Worm (Caenorhabditis elegans) whole organism, L4 larva: ENCODE measurements around the gene csp-2.

Experiments used
- F49E8.2 ChIP-seq: sonication (generic microtip); optimal IDR thresholded peaks from 2 replicates; lab custom pipeline; 2016; ENCODE audit warnings: missing compliant biosample characterization, mild to moderate bottlenecking, missing genetic modification characterization, borderline replicate concordance
- fkh-10 ChIP-seq: fragments of 150-350 bp; optimal IDR thresholded peaks from 2 replicates; lab custom pipeline; 2014; ENCODE audit warnings: missing biosample characterization, missing genetic modification reagents, missing genetic modification characterization
- lin-39 ChIP-seq: fragments of 150-350 bp; optimal IDR thresholded peaks from 2 replicates; lab custom pipeline; 2014; ENCODE audit warnings: missing biosample characterization, missing genetic modification reagents, missing genetic modification characterization
- nhr-11 ChIP-seq: fragments of 150-350 bp; optimal IDR thresholded peaks from 2 replicates; lab custom pipeline; 2014; ENCODE audit warnings: missing biosample characterization, missing genetic modification characterization
- nhr-28 ChIP-seq: fragments of 150-350 bp; optimal IDR thresholded peaks from 2 replicates; lab custom pipeline; 2014; ENCODE audit warnings: missing biosample characterization, missing genetic modification characterization
- nhr-76 ChIP-seq: fragments of 150-350 bp; optimal IDR thresholded peaks from 2 replicates; lab custom pipeline; 2014; ENCODE audit warnings: missing biosample characterization, missing genetic modification characterization
- nhr-77 ChIP-seq: fragments of 150-350 bp; optimal IDR thresholded peaks from 2 replicates; lab custom pipeline; 2014; ENCODE audit warnings: missing biosample characterization, missing genetic modification characterization
- pha-4 ChIP-seq, 2 experiments: fragments of 150-350 bp in 1 of 2; fragments of 200-800 bp in 1 of 2; sonication (Bioruptor generic) in 1 of 2; IDR thresholded peaks in 1 of 2; optimal IDR thresholded peaks in 1 of 2; 2 replicates each; pipeline versions ENCODE4 v1.3.6 to Lab custom; 2014 to 2022; ENCODE audit warnings: missing genetic modification characterization in 2 of 2, missing genetic modification reagents in 2 of 2, missing biosample characterization in 1 of 2, missing compliant biosample characterization in 1 of 2
- skn-1 ChIP-seq: fragments of 150-350 bp; optimal IDR thresholded peaks from 2 replicates; lab custom pipeline; 2014; ENCODE audit warnings: missing biosample characterization, missing genetic modification characterization
- snpc-1.2 ChIP-seq: fragments of 200-800 bp; sonication (Bioruptor generic); IDR thresholded peaks from 2 replicates; pipeline ENCODE4 v1.3.6; 2022; ENCODE audit warnings: missing genetic modification reagents, missing genetic modification characterization, missing compliant biosample characterization
- tra-1 ChIP-seq: fragments of 200-800 bp; sonication (Bioruptor generic); IDR thresholded peaks from 2 replicates; pipeline ENCODE4 v1.3.6; 2022; ENCODE audit warnings: missing genetic modification reagents, missing genetic modification characterization, missing compliant biosample characterization

- TF ChIP-seq snpc-1.2 (GFP tag; lab: Robert Waterston, UW), result no peak
- no peak for TF ChIP-seq nhr-76 (tag; lab: Kevin White, UChicago)
- no peak for TF ChIP-seq nhr-28 (tag; lab: Kevin White, UChicago)
- no peak for TF ChIP-seq F49E8.2
- no peak for TF ChIP-seq nhr-77
- TF ChIP-seq lin-39 (tag; lab: Kevin White, UChicago), result no peak
- TF ChIP-seq tra-1, result no peak
- no peak for TF ChIP-seq pha-4 (GFP tag; IDR thresholded peaks at IDR 0.05; lab: Robert Waterston, UW)
- TF ChIP-seq pha-4 (tag; optimal IDR thresholded peaks at IDR 0.05; lab: Kevin White, UChicago), result no peak
- TF ChIP-seq skn-1 (tag; lab: Kevin White, UChicago), result no peak
- TF ChIP-seq fkh-10, result no peak
- TF ChIP-seq nhr-11 (tag; lab: Kevin White, UChicago), result no peak
These were observed at the start of gene csp-2 for ce11 chrIV:6307439-6307838.
